Worm (Caenorhabditis elegans): ENCODE measurements around the gene raga-1.

Gene raga-1

ce11 chrII:11349892-11350291 lies 48.7 kb downstream of the raga-1 start, which contains the start of gene dph-5:
Gene dph-5, plus strand, starts transcription at chrII:11350192.
- TF ChIP-seq madf-10 (tag; optimal IDR thresholded peaks at IDR 0.05) (no peak), hrde-1 (tag; optimal IDR thresholded peaks at IDR 0.05; ENCODE audit: borderline replicate concordance) (no peak), pha-4 (tag; optimal IDR thresholded peaks at IDR 0.05) (no peak), ekl-4 (GFP tag; IDR thresholded peaks at IDR 0.05) (no peak), nfya-1 (tag; optimal IDR thresholded peaks at IDR 0.05; ENCODE audit: borderline replicate concordance, insufficient read depth) (no peak), F22D6.2 (tag; optimal IDR thresholded peaks at IDR 0.05) (no peak), ceh-100 (GFP tag; IDR thresholded peaks at IDR 0.05) (no peak), nhr-90 (tag; optimal IDR thresholded peaks at IDR 0.05) (no peak), ceh-40 (GFP tag; IDR thresholded peaks at IDR 0.05) (no peak)

- TF ChIP-seq Y53G8AR.9 (GFP tag; conservative IDR thresholded peaks at IDR 0.05) (0 out of 2 replicates have a peak, but pooled peaks have one; percentile 40), chd-7 (tag; optimal IDR thresholded peaks at IDR 0.05) (no peak)
Observed at ce11 chrII:11351599-11351998, 50.4 kb downstream of the raga-1 start, which contains the start of gene clh-2. Gene clh-2, plus strand, starts transcription at chrII:11351899.

Measured in whole organism, young adult.